Worm (Caenorhabditis elegans) whole organism, L4/young adult: Measurements from ENCODE around the gene T04B2.8.

Source experiments
- W03F9.2 ChIP-seq: fragments of 150-350 bp; optimal IDR thresholded peaks from 2 replicates; lab custom pipeline; 2014; ENCODE audit warnings: missing biosample characterization, missing genetic modification characterization
- dao-5 ChIP-seq: sonication (generic microtip); optimal IDR thresholded peaks from 2 replicates; lab custom pipeline; 2016; ENCODE audit warnings: missing genotype, missing genetic modification characterization, moderate library complexity, missing compliant biosample characterization
- him-1 ChIP-seq: sonication (generic microtip); optimal IDR thresholded peaks from 2 replicates; lab custom pipeline; 2016; ENCODE audit warnings: missing genotype, missing genetic modification reagents, missing genetic modification characterization, missing compliant biosample characterization

- TF ChIP-seq him-1 (tag; lab: Kevin White, UChicago) (no peak), W03F9.2 (tag; lab: Kevin White, UChicago) (no peak), dao-5 (tag; lab: Kevin White, UChicago) (no peak)
These were observed 2.7 kb downstream of the T04B2.8 start for ce11 chrIV:10048268-10048667.
